Worm (Caenorhabditis elegans) whole organism, L4 larva: ENCODE data around the gene R11D1.4.

ENCODE experiments used
- ZK337.2 ChIP-seq: fragments of 200-800 bp; sonication (Bioruptor generic); IDR thresholded peaks from 2 replicates; pipeline ENCODE4 v1.3.6; 2022; ENCODE audit warnings: missing genetic modification reagents, missing genetic modification characterization, missing compliant biosample characterization
- ceh-44 ChIP-seq: fragments of 200-800 bp; sonication (Bioruptor generic); IDR thresholded peaks from 2 replicates; pipeline ENCODE4 v1.3.6; 2022; ENCODE audit warnings: missing genetic modification reagents, missing genetic modification characterization, missing compliant biosample characterization
- mdl-1 ChIP-seq, 2 experiments: fragments of 150-350 bp in 1 of 2; sonication (generic microtip) in 1 of 2; optimal IDR thresholded peaks; 2 replicates each; lab custom pipeline; 2014 to 2017; ENCODE audit warnings: missing biosample characterization in 2 of 2, missing genetic modification characterization in 2 of 2
- saeg-2 ChIP-seq: fragments of 200-800 bp; sonication (Bioruptor generic); IDR thresholded peaks from 2 replicates; pipeline ENCODE4 v1.3.6; 2022; ENCODE audit warnings: missing genetic modification reagents, missing genetic modification characterization, missing compliant biosample characterization
- zag-1 ChIP-seq: fragments of 150-350 bp; optimal IDR thresholded peaks from 2 replicates; lab custom pipeline; 2014; ENCODE audit warnings: missing biosample characterization, missing genetic modification characterization

DNA sequence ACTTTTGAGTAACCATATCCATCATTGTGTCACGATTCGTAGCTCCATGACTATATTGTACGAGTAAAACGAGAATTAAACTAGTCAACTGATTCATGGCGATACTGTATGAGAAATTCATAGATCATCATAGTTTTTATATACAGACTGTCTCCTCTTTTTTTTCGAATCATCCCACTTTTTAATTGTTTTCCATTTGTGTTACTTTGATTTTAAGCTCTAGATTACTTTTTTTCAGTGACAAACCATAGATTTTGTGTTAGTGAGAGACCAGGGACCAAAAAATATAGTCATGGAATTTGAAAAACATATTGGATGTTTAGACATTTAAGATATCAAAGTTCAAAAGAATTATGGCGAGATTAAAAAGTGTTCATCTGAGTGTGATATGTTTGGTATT lies 2.0 kb downstream of the R11D1.4 start, which contains the start of gene R11D1.3:
- TF ChIP-seq saeg-2 (GFP tag; lab: Robert Waterston, UW) (no peak), zag-1 (tag; lab: Kevin White, UChicago) (no peak), mdl-1 (tag; optimal IDR thresholded peaks at IDR 0.05; lab: Kevin White, UChicago) (no peak), ceh-44 (no peak), ZK337.2 (GFP tag; lab: Robert Waterston, UW) (no peak)
